Worm (Caenorhabditis elegans) whole organism, L4 larva: Measurements from ENCODE around the gene gnrr-2.
A peak's percentile ranks its signal among the peaks of the same experiment; 100 is the strongest.

Experiments
- T20F7.1 ChIP-seq: fragments of 200-800 bp; sonication (Bioruptor generic); optimal IDR thresholded peaks from 2 replicates; lab custom pipeline; 2018; ENCODE audit warnings: mild to moderate bottlenecking, missing genetic modification characterization, missing compliant biosample characterization
- T26A8.4 ChIP-seq: fragments of 200-800 bp; sonication (Bioruptor generic); IDR thresholded peaks from 2 replicates; pipeline ENCODE4 v1.3.6; 2022; ENCODE audit warnings: missing genetic modification characterization, missing compliant biosample characterization
- Y75B8A.6 ChIP-seq: fragments of 200-800 bp; sonication (Bioruptor generic); IDR thresholded peaks from 2 replicates; pipeline ENCODE4 v1.3.6; 2022; ENCODE audit warnings: missing genetic modification reagents, missing genetic modification characterization, missing compliant biosample characterization
- ama-1 ChIP-seq: fragments of 150-350 bp; optimal IDR thresholded peaks from 2 replicates; lab custom pipeline; 2014; ENCODE audit warnings: inconsistent platforms, mixed read lengths
- arid-1 ChIP-seq: fragments of 200-800 bp; sonication (Bioruptor generic); conservative IDR thresholded peaks from 2 replicates; pipeline ENCODE4 v1.3.6; 2022; ENCODE audit warnings: missing genetic modification reagents, missing genetic modification characterization, missing compliant biosample characterization
- ceh-20 ChIP-seq: fragments of 200-800 bp; sonication (Bioruptor generic); IDR thresholded peaks from 2 replicates; pipeline ENCODE4 v1.3.6; 2022; ENCODE audit warnings: missing genetic modification reagents, missing genetic modification characterization, missing compliant biosample characterization
- ceh-28 ChIP-seq: fragments of 150-350 bp; optimal IDR thresholded peaks from 2 replicates; lab custom pipeline; 2014; ENCODE audit warnings: missing biosample characterization, missing genetic modification reagents, missing genetic modification characterization
- ces-1 ChIP-seq: fragments of 150-350 bp; sonication (generic microtip); optimal IDR thresholded peaks from 4 replicates; lab custom pipeline; 2014; ENCODE audit warnings: missing biosample characterization, missing genetic modification reagents, missing genetic modification characterization
- cey-2 ChIP-seq: sonication (generic microtip); optimal IDR thresholded peaks from 3 replicates; lab custom pipeline; 2017; ENCODE audit warnings: missing genetic modification characterization, mild to moderate bottlenecking, missing compliant biosample characterization, antibody characterized with exemption, borderline replicate concordance; ENCODE audit not compliant: insufficient read depth
- daf-16 ChIP-seq, 3 experiments: sonication (generic microtip); optimal IDR thresholded peaks; 2 replicates each; lab custom pipeline; 2016 to 2017; ENCODE audit warnings: missing genetic modification characterization in 3 of 3, missing genetic modification reagents in 3 of 3, mild to moderate bottlenecking in 2 of 3, missing compliant biosample characterization in 2 of 3, missing biosample characterization in 1 of 3, moderate library complexity in 1 of 3
- dmd-6 ChIP-seq: fragments of 200-800 bp; sonication (Bioruptor generic); IDR thresholded peaks from 2 replicates; pipeline ENCODE4 v1.3.6; 2022; ENCODE audit warnings: missing genetic modification reagents, missing genetic modification characterization, missing compliant biosample characterization
- dmd-9 ChIP-seq: fragments of 200-800 bp; sonication (Bioruptor generic); IDR thresholded peaks from 2 replicates; pipeline ENCODE4 v1.3.6; 2022; ENCODE audit warnings: missing genetic modification reagents, missing genetic modification characterization, missing compliant biosample characterization
- dpl-1 ChIP-seq: fragments of 150-350 bp; optimal IDR thresholded peaks from 2 replicates; lab custom pipeline; 2014; ENCODE audit warnings: missing biosample characterization, missing genetic modification reagents, missing genetic modification characterization
- duxl-1 ChIP-seq: sonication (generic microtip); optimal IDR thresholded peaks from 2 replicates; lab custom pipeline; 2016; ENCODE audit warnings: mild to moderate bottlenecking, missing genetic modification characterization, moderate library complexity, missing compliant biosample characterization; ENCODE audit not compliant: poor library complexity
- dve-1 ChIP-seq: sonication (generic microtip); optimal IDR thresholded peaks from 2 replicates; lab custom pipeline; 2017; ENCODE audit warnings: antibody characterized with exemption, mild to moderate bottlenecking, missing genetic modification characterization, missing compliant biosample characterization; ENCODE audit not compliant: insufficient read depth
- hif-1 ChIP-seq, 2 experiments: sonication (generic microtip); optimal IDR thresholded peaks; 2 replicates each; lab custom pipeline; 2016 to 2017; ENCODE audit warnings: missing compliant biosample characterization in 2 of 2, missing genetic modification characterization in 2 of 2, missing genetic modification reagents in 2 of 2, missing genotype in 2 of 2, mild to moderate bottlenecking in 1 of 2
- hlh-11 ChIP-seq: fragments of 200-800 bp; sonication (Bioruptor generic); optimal IDR thresholded peaks from 2 replicates; lab custom pipeline; 2018; ENCODE audit warnings: mild to moderate bottlenecking, missing genetic modification characterization, missing compliant biosample characterization
- hmg-1.1 ChIP-seq: fragments of 200-800 bp; sonication (Bioruptor generic); IDR thresholded peaks from 2 replicates; pipeline ENCODE4 v1.3.6; 2022; ENCODE audit warnings: missing genetic modification reagents, missing genetic modification characterization, missing compliant biosample characterization
- jun-1 ChIP-seq: fragments of 150-350 bp; optimal IDR thresholded peaks from 2 replicates; lab custom pipeline; 2014; ENCODE audit warnings: missing biosample characterization, missing genetic modification reagents, missing genetic modification characterization
- lin-1 ChIP-seq: fragments of 200-800 bp; sonication (Bioruptor generic); IDR thresholded peaks from 2 replicates; pipeline ENCODE4 v1.3.6; 2022; ENCODE audit warnings: missing genetic modification reagents, missing genetic modification characterization, missing compliant biosample characterization
- lin-13 ChIP-seq: fragments of 150-350 bp; optimal IDR thresholded peaks from 2 replicates; lab custom pipeline; 2014; ENCODE audit warnings: missing biosample characterization, missing genetic modification reagents, missing genetic modification characterization
- lin-29 ChIP-seq: fragments of 200-800 bp; sonication (Bioruptor generic); IDR thresholded peaks from 2 replicates; pipeline ENCODE4 v1.3.6; 2022; ENCODE audit warnings: missing genetic modification reagents, missing genetic modification characterization, missing compliant biosample characterization
- lin-38 ChIP-seq: fragments of 200-800 bp; sonication (Bioruptor generic); IDR thresholded peaks from 2 replicates; pipeline ENCODE4 v1.3.6; 2022; ENCODE audit warnings: missing genetic modification reagents, missing genetic modification characterization, missing compliant biosample characterization
- lin-39 ChIP-seq: fragments of 150-350 bp; optimal IDR thresholded peaks from 2 replicates; lab custom pipeline; 2014; ENCODE audit warnings: missing biosample characterization, missing genetic modification reagents, missing genetic modification characterization
- lsy-2 ChIP-seq, 2 experiments: fragments of 150-350 bp in 1 of 2; sonication (generic microtip) in 1 of 2; optimal IDR thresholded peaks; 2 replicates each; lab custom pipeline; 2014 to 2017; ENCODE audit warnings: missing biosample characterization in 2 of 2, missing genetic modification characterization in 2 of 2
- mdl-1 ChIP-seq, 2 experiments: fragments of 150-350 bp in 1 of 2; sonication (generic microtip) in 1 of 2; optimal IDR thresholded peaks; 2 replicates each; lab custom pipeline; 2014 to 2017; ENCODE audit warnings: missing biosample characterization in 2 of 2, missing genetic modification characterization in 2 of 2
- mes-2 ChIP-seq: sonication (generic microtip); optimal IDR thresholded peaks from 2 replicates; lab custom pipeline; 2016; ENCODE audit warnings: missing genotype, mild to moderate bottlenecking, missing genetic modification characterization, missing compliant biosample characterization; ENCODE audit not compliant: poor library complexity, severe bottlenecking
- mxl-3 ChIP-seq: fragments of 200-800 bp; sonication (Bioruptor generic); optimal IDR thresholded peaks from 2 replicates; lab custom pipeline; 2018; ENCODE audit warnings: mild to moderate bottlenecking, missing genetic modification characterization, missing compliant biosample characterization
- nhr-10 ChIP-seq: fragments of 150-350 bp; optimal IDR thresholded peaks from 2 replicates; lab custom pipeline; 2014; ENCODE audit warnings: missing biosample characterization, missing genetic modification characterization
- nhr-102 ChIP-seq: sonication (generic microtip); optimal IDR thresholded peaks from 2 replicates; lab custom pipeline; 2016; ENCODE audit warnings: mild to moderate bottlenecking, missing genetic modification characterization, moderate library complexity, missing compliant biosample characterization
- nhr-111 ChIP-seq: fragments of 200-800 bp; sonication (Bioruptor generic); optimal IDR thresholded peaks from 2 replicates; lab custom pipeline; 2018; ENCODE audit warnings: mild to moderate bottlenecking, missing genetic modification characterization, missing compliant biosample characterization
- nhr-28 ChIP-seq: fragments of 150-350 bp; optimal IDR thresholded peaks from 2 replicates; lab custom pipeline; 2014; ENCODE audit warnings: missing biosample characterization, missing genetic modification characterization
- nhr-41 ChIP-seq: fragments of 200-800 bp; sonication (Bioruptor generic); IDR thresholded peaks from 2 replicates; pipeline ENCODE4 v1.3.6; 2022; ENCODE audit warnings: missing genetic modification reagents, missing genetic modification characterization, missing compliant biosample characterization
- nhr-42 ChIP-seq: fragments of 200-800 bp; sonication (Bioruptor generic); IDR thresholded peaks from 2 replicates; pipeline ENCODE4 v1.3.6; 2022; ENCODE audit warnings: missing genetic modification characterization, missing compliant biosample characterization
- nhr-48 ChIP-seq: sonication (generic microtip); optimal IDR thresholded peaks from 2 replicates; lab custom pipeline; 2016; ENCODE audit warnings: mild to moderate bottlenecking, missing genetic modification characterization, missing compliant biosample characterization
- nhr-77 ChIP-seq: fragments of 150-350 bp; optimal IDR thresholded peaks from 2 replicates; lab custom pipeline; 2014; ENCODE audit warnings: missing biosample characterization, missing genetic modification characterization
- php-3 ChIP-seq: fragments of 200-800 bp; sonication (Bioruptor generic); IDR thresholded peaks from 2 replicates; pipeline ENCODE4 v1.3.6; 2022; ENCODE audit warnings: missing genetic modification reagents, missing genetic modification characterization, missing compliant biosample characterization
- pqm-1 ChIP-seq: sonication (generic microtip); optimal IDR thresholded peaks from 2 replicates; lab custom pipeline; 2017; ENCODE audit warnings: missing biosample characterization, missing genetic modification characterization
- rbr-2 ChIP-seq: sonication (generic microtip); optimal IDR thresholded peaks from 2 replicates; lab custom pipeline; 2016; ENCODE audit warnings: missing genotype, missing genetic modification characterization, missing compliant biosample characterization
- saeg-2 ChIP-seq: fragments of 200-800 bp; sonication (Bioruptor generic); IDR thresholded peaks from 2 replicates; pipeline ENCODE4 v1.3.6; 2022; ENCODE audit warnings: missing genetic modification reagents, missing genetic modification characterization, missing compliant biosample characterization
- set-16 ChIP-seq: fragments of 200-800 bp; sonication (Bioruptor generic); IDR thresholded peaks from 2 replicates; pipeline ENCODE4 v1.3.6; 2022; ENCODE audit warnings: missing genetic modification reagents, missing genetic modification characterization, missing compliant biosample characterization
- snpc-1.2 ChIP-seq: fragments of 200-800 bp; sonication (Bioruptor generic); IDR thresholded peaks from 2 replicates; pipeline ENCODE4 v1.3.6; 2022; ENCODE audit warnings: missing genetic modification reagents, missing genetic modification characterization, missing compliant biosample characterization
- spr-1 ChIP-seq: sonication (generic microtip); optimal IDR thresholded peaks from 2 replicates; lab custom pipeline; 2016; ENCODE audit warnings: mild to moderate bottlenecking, missing genetic modification characterization, missing compliant biosample characterization
- unc-39 ChIP-seq: sonication (generic microtip); optimal IDR thresholded peaks from 2 replicates; lab custom pipeline; 2017; ENCODE audit warnings: missing biosample characterization, missing genetic modification characterization
- zag-1 ChIP-seq: fragments of 150-350 bp; optimal IDR thresholded peaks from 2 replicates; lab custom pipeline; 2014; ENCODE audit warnings: missing biosample characterization, missing genetic modification characterization
- zfp-3 ChIP-seq: fragments of 200-800 bp; sonication (Bioruptor generic); conservative IDR thresholded peaks from 2 replicates; pipeline ENCODE4 v1.3.6; 2022; ENCODE audit warnings: missing genetic modification reagents, missing genetic modification characterization, missing compliant biosample characterization
- ztf-7 ChIP-seq: fragments of 150-350 bp; optimal IDR thresholded peaks from 2 replicates; lab custom pipeline; 2014; ENCODE audit warnings: missing biosample characterization, missing genetic modification characterization

Gene gnrr-2

DNA sequence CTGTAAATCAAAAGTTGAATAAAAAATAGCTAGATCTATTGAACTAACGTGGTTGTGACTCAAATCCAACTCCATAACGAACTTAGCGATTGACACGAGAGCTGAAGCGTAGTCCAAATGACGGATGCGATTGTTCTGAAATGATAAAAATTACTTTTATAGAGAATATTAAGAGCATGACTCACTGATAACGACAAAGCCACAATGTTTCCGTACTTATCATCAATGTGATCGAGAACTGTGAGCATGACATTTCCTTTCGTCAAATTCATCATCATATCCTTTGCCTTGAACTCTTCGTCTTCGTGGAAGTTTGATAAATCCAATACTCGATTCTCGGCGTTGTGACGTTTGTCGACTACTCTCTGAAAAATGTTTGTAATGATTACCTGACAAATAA lies 5.2 kb downstream of the gnrr-2 start (continued):
- TF ChIP-seq snpc-1.2 (GFP tag; lab: Robert Waterston, UW) (no peak), set-16 (GFP tag; lab: Robert Waterston, UW) (no peak)

DNA sequence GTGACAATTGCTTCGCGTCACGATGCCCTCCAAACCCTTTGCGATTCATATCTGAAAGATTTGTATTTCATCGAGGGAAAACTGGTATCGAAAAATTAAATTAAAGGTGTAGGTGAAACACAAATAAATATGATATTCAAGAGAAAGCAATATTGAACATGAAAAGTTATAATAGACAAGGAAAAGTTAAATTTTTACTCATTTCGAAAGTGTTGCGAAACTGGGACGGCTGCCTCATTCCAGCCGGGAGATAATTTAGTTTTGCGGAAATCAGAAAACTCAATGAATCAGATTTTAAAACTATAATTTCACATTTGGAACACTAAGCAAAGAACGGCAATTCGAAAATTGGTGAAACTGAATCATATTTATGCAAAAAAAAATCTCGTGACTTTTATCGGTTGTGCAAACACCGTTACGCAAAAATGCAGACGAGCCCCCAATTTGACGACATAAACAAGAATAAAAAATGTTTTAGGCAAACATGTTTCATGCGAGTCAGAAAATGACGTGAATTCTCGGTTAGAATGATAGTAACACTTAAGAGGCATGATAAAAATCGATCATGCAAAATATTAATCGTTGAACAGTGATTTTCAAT lies 6.2 kb downstream of the gnrr-2 start, which contains the start of the genes nxf-1 and C15H11.11:
Gene nxf-1 (minus strand): TSS at position 51 of the 601 bp plus-strand sequence.
Gene C15H11.11 (plus strand): TSS at position 536 of the 601 bp plus-strand sequence.
- no peak for TF ChIP-seq zfp-3
- no peak for TF ChIP-seq nhr-111
- peak; percentile 33 for TF ChIP-seq pqm-1
- no peak for TF ChIP-seq jun-1
- TF ChIP-seq lsy-2 (tag; optimal IDR thresholded peaks at IDR 0.05; lab: Kevin White, UChicago): peak in 1 of 2 experiments; percentile 82
- TF ChIP-seq lin-1 (GFP tag; lab: Robert Waterston, UW): peak; percentile 62; the same call in 1 of the 2 replicates
- no peak for TF ChIP-seq lin-29 (GFP tag; lab: Robert Waterston, UW)
- TF ChIP-seq hlh-11: peak; percentile 84
- peak in 1 of 2 experiments; percentile 71 for TF ChIP-seq mdl-1 (tag; optimal IDR thresholded peaks at IDR 0.05; lab: Kevin White, UChicago)
- TF ChIP-seq zag-1 (tag; lab: Kevin White, UChicago): no peak
- no peak for TF ChIP-seq cey-2 (tag; lab: Kevin White, UChicago)
- no peak for TF ChIP-seq ceh-28 (tag; lab: Kevin White, UChicago)
- peak; percentile 14 for TF ChIP-seq mxl-3 (GFP tag; lab: Kevin White, UChicago)
- TF ChIP-seq nhr-77 (tag; lab: Kevin White, UChicago): peak; percentile 76
- no peak for TF ChIP-seq lin-39 (tag; lab: Kevin White, UChicago)
- peak; percentile 68 for TF ChIP-seq dpl-1 (GFP tag; lab: Kevin White, UChicago)
- TF ChIP-seq daf-16 (GFP tag; optimal IDR thresholded peaks at IDR 0.05; lab: Kevin White, UChicago): peak; percentile 39 to 74
- TF ChIP-seq daf-16 (tag; optimal IDR thresholded peaks at IDR 0.05; lab: Kevin White, UChicago): peak; percentile 99
- TF ChIP-seq nhr-42 (GFP tag; lab: Robert Waterston, UW): no peak
- TF ChIP-seq hmg-1.1 (GFP tag; lab: Robert Waterston, UW): peak; percentile 43; the same call in 1 of the 2 replicates
- TF ChIP-seq nhr-48 (tag; lab: Kevin White, UChicago): peak; percentile 40
- no peak for TF ChIP-seq lin-13 (GFP tag; lab: Kevin White, UChicago)
- peak; percentile 49 for TF ChIP-seq ama-1 (lab: Kevin White, UChicago)
- peak; percentile 35 for TF ChIP-seq spr-1 (tag; lab: Kevin White, UChicago)
- no peak for TF ChIP-seq nhr-10 (tag; lab: Kevin White, UChicago)
- peak; percentile 72 for TF ChIP-seq nhr-102 (tag; lab: Kevin White, UChicago)
- no peak for TF ChIP-seq nhr-41 (GFP tag; lab: Robert Waterston, UW)
- peak; percentile 50 for TF ChIP-seq nhr-28 (tag; lab: Kevin White, UChicago)
- no peak for TF ChIP-seq dmd-9 (GFP tag; lab: Robert Waterston, UW)
- peak; percentile 72 for TF ChIP-seq lin-38 (GFP tag; lab: Robert Waterston, UW)
- no peak for TF ChIP-seq saeg-2 (GFP tag; lab: Robert Waterston, UW)
- peak; percentile 81 for TF ChIP-seq T20F7.1 (GFP tag; lab: Kevin White, UChicago)
- TF ChIP-seq arid-1 (GFP tag; lab: Robert Waterston, UW): peak; percentile 58; the same call in 1 of the 2 replicates
- TF ChIP-seq duxl-1: peak; percentile 39
- peak; percentile 60 for TF ChIP-seq T26A8.4 (GFP tag; lab: Robert Waterston, UW)
- TF ChIP-seq dve-1 (tag; lab: Kevin White, UChicago): peak; percentile 80
- TF ChIP-seq mes-2 (tag; lab: Kevin White, UChicago): peak; percentile 76
- no peak for TF ChIP-seq unc-39 (tag; lab: Kevin White, UChicago)
- no peak for TF ChIP-seq ces-1 (GFP tag; lab: Kevin White, UChicago)
- TF ChIP-seq ceh-20 (GFP tag; lab: Robert Waterston, UW): 0 out of 2 replicates have a peak, but pooled peaks have one; percentile 28
- peak; percentile 74 for TF ChIP-seq ztf-7
- TF ChIP-seq rbr-2 (tag; lab: Kevin White, UChicago): peak; percentile 14
- TF ChIP-seq php-3 (GFP tag; lab: Robert Waterston, UW): peak; percentile 75; the same call in 1 of the 2 replicates
- TF ChIP-seq snpc-1.2 (GFP tag; lab: Robert Waterston, UW): no peak
- peak in 1 of 2 experiments; percentile 49 for TF ChIP-seq hif-1 (tag; optimal IDR thresholded peaks at IDR 0.05; lab: Kevin White, UChicago)
- TF ChIP-seq Y75B8A.6 (GFP tag; lab: Robert Waterston, UW): no peak
- TF ChIP-seq dmd-6: peak; percentile 81
